Fruit fly (Drosophila melanogaster) S2 (cell line): ENCODE results near the gene Eip93F.

Experiments used
- CG8478 ChIP-seq: fragments of >200 bp; optimal IDR thresholded peaks from 2 replicates; lab custom pipeline; 2018
- CTCF ChIP-seq, 2 experiments: fragments of >200 bp; optimal IDR thresholded peaks; 2 replicates each; lab custom pipeline; 2018

- TF ChIP-seq CTCF (optimal IDR thresholded peaks at IDR 0.05; lab: Kevin White, UChicago) (no peak), CG8478 (no peak)
Measured at dm6 chr3R:22053202-22053601, 104.3 kb downstream of the Eip93F start.
